Fruit fly (Drosophila melanogaster) whole organism, embryonic: ENCODE results near the gene Sk1.
A peak's percentile ranks its signal among the peaks of the same experiment; 100 is the strongest.

Experiments used
- Abd-B ChIP-seq: fragments of 200-800 bp; sonication (Bioruptor generic); optimal IDR thresholded peaks from 2 replicates; lab custom pipeline; 2018; ENCODE audit warnings: missing biosample characterization, mild to moderate bottlenecking, missing genetic modification characterization, moderate library complexity
- Blimp-1 ChIP-seq: fragments of 200-800 bp; sonication (Bioruptor generic); optimal IDR thresholded peaks from 3 replicates; lab custom pipeline; 2018; ENCODE audit warnings: missing biosample characterization, missing genetic modification characterization, mild to moderate bottlenecking, moderate library complexity, missing genetic modification reagents
- CG1024 ChIP-seq: fragments of 200-800 bp; sonication (Bioruptor generic); IDR thresholded peaks from 2 replicates; pipeline ENCODE4 v1.3.6; 2022; ENCODE audit warnings: missing biosample characterization, missing genetic modification characterization
- CG10543 ChIP-seq: fragments of 200-800 bp; sonication (Bioruptor generic); optimal IDR thresholded peaks from 3 replicates; lab custom pipeline; 2017; ENCODE audit warnings: missing biosample characterization, mild to moderate bottlenecking, missing genetic modification characterization, moderate library complexity
- CG11456 ChIP-seq: fragments of 200-800 bp; sonication (Bioruptor generic); IDR thresholded peaks from 3 replicates; pipeline ENCODE4 v1.3.6; 2022; ENCODE audit warnings: missing biosample characterization, missing genetic modification characterization
- CG11723 ChIP-seq: fragments of 200-800 bp; sonication (Bioruptor generic); optimal IDR thresholded peaks from 2 replicates; lab custom pipeline; 2017; ENCODE audit warnings: missing biosample characterization, mild to moderate bottlenecking, missing genetic modification characterization
- CG12104 ChIP-seq: fragments of 200-800 bp; sonication (Bioruptor generic); optimal IDR thresholded peaks from 3 replicates; lab custom pipeline; 2016; ENCODE audit warnings: missing biosample characterization, missing genetic modification characterization
- CG12219 ChIP-seq: fragments of 200-800 bp; sonication (Bioruptor generic); optimal IDR thresholded peaks from 3 replicates; lab custom pipeline; 2018; ENCODE audit warnings: missing biosample characterization, mild to moderate bottlenecking, missing genetic modification characterization
- CG12659 ChIP-seq: fragments of 200-800 bp; sonication (Bioruptor generic); optimal IDR thresholded peaks from 3 replicates; lab custom pipeline; 2017; ENCODE audit warnings: mild to moderate bottlenecking, missing biosample characterization, missing genetic modification reagents, missing genetic modification characterization
- CG13123 ChIP-seq: fragments of 200-800 bp; sonication (Bioruptor generic); optimal IDR thresholded peaks from 2 replicates; lab custom pipeline; 2016; ENCODE audit warnings: missing biosample characterization, missing genetic modification characterization
- CG14441 ChIP-seq: fragments of 200-800 bp; sonication (Bioruptor generic); IDR thresholded peaks from 2 replicates; pipeline ENCODE4 v1.3.6; 2022; ENCODE audit warnings: missing biosample characterization, missing genetic modification characterization
- CG15073 ChIP-seq: fragments of 200-800 bp; sonication (Bioruptor generic); optimal IDR thresholded peaks from 2 replicates; lab custom pipeline; 2016; ENCODE audit warnings: missing biosample characterization, missing genetic modification characterization
- CG17829 ChIP-seq: fragments of 200-800 bp; optimal IDR thresholded peaks from 2 replicates; lab custom pipeline; 2019; ENCODE audit warnings: missing biosample characterization, mild to moderate bottlenecking, missing genetic modification characterization, moderate library complexity
- CG1832 ChIP-seq: fragments of 200-800 bp; sonication (Bioruptor generic); optimal IDR thresholded peaks from 2 replicates; lab custom pipeline; 2017; ENCODE audit warnings: missing biosample characterization, mild to moderate bottlenecking, missing genetic modification characterization, inconsistent platforms
- CG2875 ChIP-seq: fragments of 200-800 bp; sonication (Bioruptor generic); optimal IDR thresholded peaks from 2 replicates; lab custom pipeline; 2017; ENCODE audit warnings: missing biosample characterization, mild to moderate bottlenecking, missing genetic modification characterization, missing genetic modification reagents
- CG3838 ChIP-seq: fragments of 200-800 bp; sonication (Bioruptor generic); optimal IDR thresholded peaks from 3 replicates; lab custom pipeline; 2016; ENCODE audit warnings: missing biosample characterization, missing genetic modification characterization
- CG4282 ChIP-seq: fragments of 200-800 bp; sonication (Bioruptor generic); optimal IDR thresholded peaks from 2 replicates; lab custom pipeline; 2016; ENCODE audit warnings: missing biosample characterization, missing genetic modification characterization
- CG4730 ChIP-seq: fragments of 200-800 bp; sonication (Bioruptor generic); IDR thresholded peaks from 2 replicates; pipeline ENCODE4 v1.3.6; 2022; ENCODE audit warnings: missing biosample characterization, missing genetic modification characterization
- CG6813 ChIP-seq: fragments of 200-800 bp; sonication (Bioruptor generic); optimal IDR thresholded peaks from 2 replicates; lab custom pipeline; 2017; ENCODE audit warnings: missing biosample characterization, missing genetic modification characterization, mild to moderate bottlenecking, moderate library complexity, missing genetic modification reagents
- CG8924 ChIP-seq: fragments of 200-800 bp; optimal IDR thresholded peaks from 3 replicates; lab custom pipeline; 2019; ENCODE audit warnings: missing biosample characterization, mild to moderate bottlenecking, missing genetic modification characterization, moderate library complexity
- CG9215 ChIP-seq: fragments of 200-800 bp; sonication (Bioruptor generic); IDR thresholded peaks from 2 replicates; pipeline ENCODE4 v1.3.6; 2022; ENCODE audit warnings: missing biosample characterization, missing genetic modification characterization
- CG9797 ChIP-seq: fragments of 200-800 bp; sonication (Bioruptor generic); optimal IDR thresholded peaks from 3 replicates; lab custom pipeline; 2018; ENCODE audit warnings: missing biosample characterization, mild to moderate bottlenecking, missing genetic modification characterization
- CHES-1-like ChIP-seq: fragments of 200-800 bp; sonication (Bioruptor generic); optimal IDR thresholded peaks from 2 replicates; lab custom pipeline; 2016; ENCODE audit warnings: missing biosample characterization, missing genetic modification characterization
- Dp ChIP-seq: fragments of 200-800 bp; sonication (Bioruptor generic); optimal IDR thresholded peaks from 2 replicates; lab custom pipeline; 2018; ENCODE audit warnings: missing biosample characterization, mild to moderate bottlenecking, missing genetic modification characterization, moderate library complexity
- Elba2 ChIP-seq: fragments of 200-800 bp; sonication (Bioruptor generic); optimal IDR thresholded peaks from 3 replicates; lab custom pipeline; 2016; ENCODE audit warnings: missing biosample characterization, missing genetic modification characterization
- Fer2 ChIP-seq: fragments of 200-800 bp; sonication (Bioruptor generic); optimal IDR thresholded peaks from 2 replicates; lab custom pipeline; 2018; ENCODE audit warnings: missing biosample characterization, mild to moderate bottlenecking, missing genetic modification characterization, moderate library complexity
- Fer3 ChIP-seq: fragments of 200-800 bp; sonication (Bioruptor generic); optimal IDR thresholded peaks from 2 replicates; lab custom pipeline; 2018; ENCODE audit warnings: missing biosample characterization, mild to moderate bottlenecking, missing genetic modification characterization, moderate library complexity
- Hey ChIP-seq: fragments of 200-800 bp; sonication (Bioruptor generic); optimal IDR thresholded peaks from 3 replicates; lab custom pipeline; 2018; ENCODE audit warnings: missing biosample characterization, mild to moderate bottlenecking, missing genetic modification characterization
- Hmx ChIP-seq: fragments of 200-800 bp; sonication (Bioruptor generic); optimal IDR thresholded peaks from 2 replicates; lab custom pipeline; 2016; ENCODE audit warnings: missing biosample characterization, missing genetic modification characterization
- Lpt ChIP-seq: fragments of >200 bp; optimal IDR thresholded peaks from 2 replicates; lab custom pipeline; 2018; ENCODE audit warnings: missing biosample characterization, missing genetic modification characterization
- MTF-1 ChIP-seq: fragments of 200-800 bp; sonication (Bioruptor generic); optimal IDR thresholded peaks from 2 replicates; lab custom pipeline; 2018; ENCODE audit warnings: missing biosample characterization, mild to moderate bottlenecking, missing genetic modification characterization, borderline replicate concordance
- Mad ChIP-seq: fragments of 200-800 bp; sonication (Bioruptor generic); optimal IDR thresholded peaks from 2 replicates; lab custom pipeline; 2016; ENCODE audit warnings: missing biosample characterization, missing genetic modification characterization
- Poxn ChIP-seq: fragments of 200-800 bp; sonication (Bioruptor generic); IDR thresholded peaks from 2 replicates; pipeline ENCODE4 v1.3.6; 2022; ENCODE audit warnings: missing biosample characterization, missing genetic modification characterization
- Spps ChIP-seq: fragments of 200-800 bp; sonication (Bioruptor generic); optimal IDR thresholded peaks from 2 replicates; lab custom pipeline; 2018; ENCODE audit warnings: missing biosample characterization, mild to moderate bottlenecking, missing genetic modification characterization
- ac ChIP-seq: fragments of 200-800 bp; sonication (Bioruptor generic); optimal IDR thresholded peaks from 3 replicates; lab custom pipeline; 2017; ENCODE audit warnings: missing biosample characterization, mild to moderate bottlenecking, missing genetic modification characterization
- bab2 ChIP-seq: fragments of 200-800 bp; sonication (Bioruptor generic); optimal IDR thresholded peaks from 2 replicates; lab custom pipeline; 2016; ENCODE audit warnings: missing biosample characterization, missing genetic modification characterization
- caup ChIP-seq: fragments of 200-800 bp; sonication (Bioruptor generic); optimal IDR thresholded peaks from 3 replicates; lab custom pipeline; 2017; ENCODE audit warnings: missing biosample characterization, mild to moderate bottlenecking, missing genetic modification characterization, moderate library complexity; ENCODE audit not compliant: severe bottlenecking
- danr ChIP-seq: fragments of 200-800 bp; sonication (Bioruptor generic); IDR thresholded peaks from 2 replicates; pipeline ENCODE4 v1.3.6; 2022; ENCODE audit warnings: missing biosample characterization, missing genetic modification characterization
- ham ChIP-seq: fragments of 200-800 bp; sonication (Bioruptor generic); IDR thresholded peaks from 2 replicates; pipeline ENCODE4 v1.3.6; 2022; ENCODE audit warnings: missing biosample characterization, missing genetic modification characterization
- hb ChIP-seq: fragments of 200-800 bp; sonication (Bioruptor generic); IDR thresholded peaks from 3 replicates; pipeline ENCODE4 v1.3.6; 2022; ENCODE audit warnings: missing biosample characterization, missing genetic modification characterization; ENCODE audit not compliant: partially characterized antibody
- insv ChIP-seq, 2 experiments: fragments of 200-800 bp; sonication (Bioruptor generic); optimal IDR thresholded peaks; 3 replicates each; lab custom pipeline; 2016 to 2018; ENCODE audit warnings: missing biosample characterization in 2 of 2, missing genetic modification characterization in 2 of 2
- lola ChIP-seq, 3 experiments: fragments of >200 bp in 2 of 3; fragments of 200-800 bp in 1 of 3; sonication (Bioruptor generic) in 1 of 3; optimal IDR thresholded peaks; 2 replicates each; lab custom pipeline; 2017 to 2019; ENCODE audit warnings: missing biosample characterization in 3 of 3, missing genetic modification characterization in 3 of 3, mild to moderate bottlenecking in 1 of 3, moderate library complexity in 1 of 3
- pb ChIP-seq: fragments of 200-800 bp; sonication (Bioruptor generic); optimal IDR thresholded peaks from 3 replicates; lab custom pipeline; 2016; ENCODE audit warnings: missing biosample characterization, missing genetic modification characterization
- ro ChIP-seq: fragments of 200-800 bp; sonication (Bioruptor generic); IDR thresholded peaks from 2 replicates; pipeline ENCODE4 v1.3.6; 2022; ENCODE audit warnings: missing biosample characterization, missing genetic modification characterization
- sd ChIP-seq: fragments of 200-800 bp; sonication (Bioruptor generic); optimal IDR thresholded peaks from 3 replicates; lab custom pipeline; 2018; ENCODE audit warnings: missing biosample characterization, mild to moderate bottlenecking, missing genetic modification characterization, moderate library complexity
- slou ChIP-seq: fragments of 200-800 bp; sonication (Bioruptor generic); optimal IDR thresholded peaks from 3 replicates; lab custom pipeline; 2016; ENCODE audit warnings: missing biosample characterization, missing genetic modification characterization
- ttk ChIP-seq: fragments of 200-800 bp; sonication (Bioruptor generic); IDR thresholded peaks from 2 replicates; pipeline ENCODE4 v2.1.2; 2022; ENCODE audit warnings: missing biosample characterization, missing genetic modification characterization
- tup ChIP-seq: fragments of 200-800 bp; sonication (Bioruptor generic); optimal IDR thresholded peaks from 2 replicates; lab custom pipeline; 2016; ENCODE audit warnings: missing biosample characterization, mild to moderate bottlenecking, missing genetic modification characterization, moderate library complexity
- zf30C ChIP-seq: fragments of 200-800 bp; sonication (Bioruptor generic); optimal IDR thresholded peaks from 3 replicates; lab custom pipeline; 2018; ENCODE audit warnings: missing biosample characterization, mild to moderate bottlenecking, missing genetic modification characterization
- zfh1 ChIP-seq: fragments of 200-800 bp; sonication (Bioruptor generic); IDR thresholded peaks from 3 replicates; pipeline ENCODE4 v1.3.6; 2022; ENCODE audit warnings: missing biosample characterization, missing genetic modification characterization

The Sk1 gene

DNA sequence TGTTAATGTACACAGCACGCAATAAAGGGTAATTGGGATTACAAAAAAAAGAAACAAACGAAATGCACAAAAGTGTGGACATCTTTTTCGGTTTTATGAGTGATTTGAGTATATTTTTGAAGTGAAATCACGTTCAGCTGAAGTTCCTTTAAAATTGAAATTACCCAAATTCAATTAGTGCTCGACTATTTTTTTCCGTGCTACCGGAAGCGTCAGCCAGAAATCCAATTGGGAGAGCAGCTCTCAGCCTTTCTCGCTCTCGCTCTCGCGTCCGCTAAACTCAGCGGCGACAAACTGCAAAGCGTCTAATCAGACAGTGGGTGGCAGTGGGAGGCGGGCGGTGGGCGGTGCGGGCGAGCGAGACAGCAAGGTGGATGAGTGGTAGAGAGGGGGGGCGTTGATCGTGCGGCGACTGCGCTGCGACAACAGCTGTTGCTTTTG lies 19.0 kb upstream of the Sk1 start (continued):
- TF ChIP-seq CG9797 (GFP tag; lab: Kevin White, UChicago) (no peak), Hey (peak; percentile 58), CG3838 (peak; percentile 50), Dp (GFP tag; lab: Kevin White, UChicago) (no peak), CG12104 (GFP tag; lab: Kevin White, UChicago) (peak; percentile 72), CG4730 (GFP tag; lab: Robert Waterston, UW) (peak; percentile 80), CG12659 (GFP tag; lab: Kevin White, UChicago) (peak; percentile 94), insv (GFP tag; optimal IDR thresholded peaks at IDR 0.05; lab: Kevin White, UChicago) (peak; percentile 1 to 70), caup (peak; percentile 91), CG11456 (GFP tag; lab: Robert Waterston, UW) (peak; percentile 88), CG12219 (GFP tag; lab: Kevin White, UChicago) (peak; percentile 90), CG1832 (GFP tag; lab: Kevin White, UChicago) (peak; percentile 56), CG9215 (GFP tag; lab: Robert Waterston, UW) (peak; percentile 79), CG2875 (GFP tag; lab: Kevin White, UChicago) (peak; percentile 75), lola (GFP tag; optimal IDR thresholded peaks at IDR 0.05; lab: Kevin White, UChicago) (peak in 1 of 3 experiments; percentile 39), Blimp-1 (peak; percentile 75), Mad (peak; percentile 80), CG11723 (peak; percentile 76), Lpt (no peak), Spps (tag; lab: Kevin White, UChicago) (no peak), slou (GFP tag; lab: Kevin White, UChicago) (peak; percentile 76), bab2 (GFP tag; lab: Kevin White, UChicago) (peak; percentile 86), Elba2 (GFP tag; lab: Kevin White, UChicago) (peak; percentile 59), danr (peak; percentile 84), CG8924 (tag; lab: Kevin White, UChicago) (peak; percentile 89), Poxn (GFP tag; lab: Robert Waterston, UW) (peak; percentile 43; the same call in 1 of the 2 replicates), CG13123 (GFP tag; lab: Kevin White, UChicago) (peak; percentile 67), ro (GFP tag; lab: Robert Waterston, UW) (peak; percentile 38; the same call in 1 of the 2 replicates), ham (GFP tag; lab: Robert Waterston, UW) (peak; percentile 58; the same call in 1 of the 2 replicates), hb (GFP tag; lab: Robert Waterston, UW) (no peak), pb (GFP tag; lab: Kevin White, UChicago) (peak; percentile 90), CG10543 (GFP tag; lab: Kevin White, UChicago) (peak; percentile 76), sd (tag; lab: Kevin White, UChicago) (peak; percentile 82), CG15073 (peak; percentile 27), CG1024 (GFP tag; lab: Robert Waterston, UW) (peak; percentile 53), CHES-1-like (GFP tag; lab: Kevin White, UChicago) (peak; percentile 93), zfh1 (GFP tag; lab: Robert Waterston, UW) (peak; percentile 75; the same call in 2 of the 3 replicates), ttk (GFP tag; lab: Robert Waterston, UW) (peak; percentile 83), ac (GFP tag; lab: Kevin White, UChicago) (peak; percentile 28), Fer2 (tag; lab: Kevin White, UChicago) (peak; percentile 73), MTF-1 (peak; percentile 57), CG17829 (tag; lab: Kevin White, UChicago) (peak; percentile 74), CG6813 (GFP tag; lab: Kevin White, UChicago) (peak; percentile 79), tup (GFP tag; lab: Kevin White, UChicago) (peak; percentile 74), Abd-B (peak; percentile 81), Hmx (GFP tag; lab: Kevin White, UChicago) (peak; percentile 18), Fer3 (tag; lab: Kevin White, UChicago) (peak; percentile 91), CG14441 (GFP tag; lab: Robert Waterston, UW) (peak; percentile 93), zf30C (GFP tag; lab: Kevin White, UChicago) (peak; percentile 79), CG4282 (peak; percentile 82)
